Fruit fly (Drosophila melanogaster) whole organism, embryonic: ENCODE data around the gene Muc96D.

ENCODE experiments used
- ATbp ChIP-seq: fragments of 200-800 bp; sonication (Bioruptor generic); optimal IDR thresholded peaks from 2 replicates; lab custom pipeline; 2017; ENCODE audit warnings: missing biosample characterization, mild to moderate bottlenecking, missing genetic modification characterization, missing genetic modification reagents
- B-H2 ChIP-seq: fragments of 200-800 bp; sonication (Bioruptor generic); optimal IDR thresholded peaks from 2 replicates; lab custom pipeline; 2018; ENCODE audit warnings: missing biosample characterization, mild to moderate bottlenecking, missing genetic modification characterization
- CG10654 ChIP-seq: fragments of 200-800 bp; sonication (Bioruptor generic); optimal IDR thresholded peaks from 2 replicates; lab custom pipeline; 2016; ENCODE audit warnings: missing biosample characterization, missing genetic modification characterization
- CG12659 ChIP-seq: fragments of 200-800 bp; sonication (Bioruptor generic); optimal IDR thresholded peaks from 3 replicates; lab custom pipeline; 2017; ENCODE audit warnings: mild to moderate bottlenecking, missing biosample characterization, missing genetic modification reagents, missing genetic modification characterization
- CG15011 ChIP-seq: fragments of 200-800 bp; sonication (Bioruptor generic); optimal IDR thresholded peaks from 3 replicates; lab custom pipeline; 2018; ENCODE audit warnings: missing biosample characterization, mild to moderate bottlenecking, missing genetic modification characterization
- CG15601 ChIP-seq: fragments of 200-800 bp; sonication (Bioruptor generic); optimal IDR thresholded peaks from 3 replicates; lab custom pipeline; 2019; ENCODE audit warnings: missing biosample characterization, mild to moderate bottlenecking, missing genetic modification characterization, moderate library complexity
- CG1647 ChIP-seq: fragments of 200-800 bp; sonication (Bioruptor generic); optimal IDR thresholded peaks from 3 replicates; lab custom pipeline; 2016; ENCODE audit warnings: missing biosample characterization, missing genetic modification characterization
- CG17829 ChIP-seq: fragments of 200-800 bp; optimal IDR thresholded peaks from 2 replicates; lab custom pipeline; 2019; ENCODE audit warnings: missing biosample characterization, mild to moderate bottlenecking, missing genetic modification characterization, moderate library complexity
- CG18011 ChIP-seq: fragments of 200-800 bp; sonication (Bioruptor generic); optimal IDR thresholded peaks from 2 replicates; lab custom pipeline; 2017; ENCODE audit warnings: missing biosample characterization, missing genetic modification characterization, mild to moderate bottlenecking, moderate library complexity, missing genotype
- CG18262 ChIP-seq: fragments of 200-800 bp; optimal IDR thresholded peaks from 3 replicates; lab custom pipeline; 2019; ENCODE audit warnings: missing biosample characterization, mild to moderate bottlenecking, missing genetic modification characterization, moderate library complexity
- CG18619 ChIP-seq: fragments of 200-800 bp; sonication (Bioruptor generic); optimal IDR thresholded peaks from 3 replicates; lab custom pipeline; 2017; ENCODE audit warnings: missing biosample characterization, mild to moderate bottlenecking, missing genetic modification characterization
- CG31441 ChIP-seq: fragments of 200-800 bp; sonication (Bioruptor generic); IDR thresholded peaks from 2 replicates; pipeline ENCODE4 v1.3.6; 2022; ENCODE audit warnings: missing biosample characterization, missing genetic modification characterization
- CG3407 ChIP-seq: fragments of 200-800 bp; sonication (Bioruptor generic); optimal IDR thresholded peaks from 2 replicates; lab custom pipeline; 2018; ENCODE audit warnings: missing biosample characterization, mild to moderate bottlenecking, missing genetic modification characterization
- CG34422 ChIP-seq: fragments of 200-800 bp; sonication (Bioruptor generic); IDR thresholded peaks from 3 replicates; pipeline ENCODE4 v1.3.6; 2022; ENCODE audit warnings: missing biosample characterization, missing genetic modification characterization
- CG4360 ChIP-seq: fragments of 200-800 bp; sonication (Bioruptor generic); IDR thresholded peaks from 2 replicates; pipeline ENCODE4 v1.3.6; 2022; ENCODE audit warnings: missing biosample characterization, missing genetic modification characterization
- CG5245 ChIP-seq: fragments of 200-800 bp; sonication (Bioruptor generic); optimal IDR thresholded peaks from 3 replicates; lab custom pipeline; 2016; ENCODE audit warnings: missing biosample characterization, missing genetic modification characterization
- CG7372 ChIP-seq: fragments of 200-800 bp; sonication (Bioruptor generic); IDR thresholded peaks from 2 replicates; pipeline ENCODE4 v1.3.6; 2022; ENCODE audit warnings: missing biosample characterization, missing genetic modification characterization
- CG9797 ChIP-seq: fragments of 200-800 bp; sonication (Bioruptor generic); optimal IDR thresholded peaks from 3 replicates; lab custom pipeline; 2018; ENCODE audit warnings: missing biosample characterization, mild to moderate bottlenecking, missing genetic modification characterization
- Dfd ChIP-seq, 2 experiments: fragments of >200 bp; optimal IDR thresholded peaks; 2 replicates each; lab custom pipeline; 2017; ENCODE audit warnings: missing biosample characterization in 2 of 2, missing genetic modification characterization in 2 of 2
- Dll ChIP-seq: fragments of 200-800 bp; sonication (Bioruptor generic); IDR thresholded peaks from 4 replicates; pipeline ENCODE4 v1.3.6; 2022; ENCODE audit warnings: missing biosample characterization, missing genetic modification characterization; ENCODE audit not compliant: partially characterized antibody
- HHEX ChIP-seq: fragments of 200-800 bp; sonication (Bioruptor generic); optimal IDR thresholded peaks from 3 replicates; lab custom pipeline; 2017; ENCODE audit warnings: missing biosample characterization, mild to moderate bottlenecking, missing genetic modification characterization, missing genetic modification reagents
- HLH4C ChIP-seq: fragments of 200-800 bp; sonication (Bioruptor generic); IDR thresholded peaks from 3 replicates; pipeline ENCODE4 v1.3.6; 2022; ENCODE audit warnings: missing biosample characterization, missing genetic modification characterization; ENCODE audit not compliant: partially characterized antibody
- Hmx ChIP-seq: fragments of 200-800 bp; sonication (Bioruptor generic); optimal IDR thresholded peaks from 2 replicates; lab custom pipeline; 2016; ENCODE audit warnings: missing biosample characterization, missing genetic modification characterization
- Hr78 ChIP-seq, 2 experiments: fragments of 200-800 bp in 1 of 2; fragments of >200 bp in 1 of 2; sonication (Bioruptor generic) in 1 of 2; optimal IDR thresholded peaks; 2 replicates each; lab custom pipeline; 2017 to 2019; ENCODE audit warnings: missing biosample characterization in 2 of 2, missing genetic modification characterization in 2 of 2, mild to moderate bottlenecking in 1 of 2, moderate library complexity in 1 of 2
- Lhr ChIP-seq: fragments of 200-800 bp; sonication (Bioruptor generic); optimal IDR thresholded peaks from 3 replicates; lab custom pipeline; 2017; ENCODE audit warnings: mild to moderate bottlenecking, missing biosample characterization, missing genetic modification reagents, missing genetic modification characterization
- Oli ChIP-seq: fragments of 200-800 bp; sonication (Bioruptor generic); optimal IDR thresholded peaks from 2 replicates; lab custom pipeline; 2018; ENCODE audit warnings: missing biosample characterization, mild to moderate bottlenecking, missing genetic modification characterization, moderate library complexity
- Ravus ChIP-seq: fragments of 200-800 bp; sonication (Bioruptor generic); IDR thresholded peaks from 2 replicates; pipeline ENCODE4 v1.3.6; 2022; ENCODE audit warnings: missing biosample characterization, missing genetic modification characterization
- Sox102F ChIP-seq: fragments of 200-800 bp; sonication (Bioruptor generic); optimal IDR thresholded peaks from 2 replicates; lab custom pipeline; 2018; ENCODE audit warnings: missing biosample characterization, mild to moderate bottlenecking, missing genetic modification characterization, moderate library complexity
- Ssrp ChIP-seq: fragments of 200-800 bp; sonication (Bioruptor generic); optimal IDR thresholded peaks from 2 replicates; lab custom pipeline; 2018; ENCODE audit warnings: missing biosample characterization, mild to moderate bottlenecking, missing genetic modification characterization, moderate library complexity
- Tbp ChIP-seq: fragments of >200 bp; optimal IDR thresholded peaks from 2 replicates; lab custom pipeline; 2018; ENCODE audit warnings: missing biosample characterization, missing genetic modification characterization
- ara ChIP-seq: fragments of 200-800 bp; sonication (Bioruptor generic); IDR thresholded peaks from 2 replicates; pipeline ENCODE4 v1.3.6; 2022; ENCODE audit warnings: missing biosample characterization, missing genetic modification characterization
- ci ChIP-seq: fragments of 200-800 bp; sonication (Bioruptor generic); IDR thresholded peaks from 3 replicates; pipeline ENCODE4 v1.3.6; 2022; ENCODE audit warnings: missing biosample characterization, missing genetic modification characterization
- crc ChIP-seq: fragments of 200-800 bp; sonication (Bioruptor generic); optimal IDR thresholded peaks from 2 replicates; lab custom pipeline; 2016; ENCODE audit warnings: missing biosample characterization, missing genetic modification characterization
- crol ChIP-seq: fragments of 200-800 bp; sonication (Bioruptor generic); IDR thresholded peaks from 2 replicates; pipeline ENCODE4 v1.3.6; 2022; ENCODE audit warnings: missing biosample characterization, missing genetic modification characterization
- fd102C ChIP-seq: fragments of 200-800 bp; sonication (Bioruptor generic); optimal IDR thresholded peaks from 2 replicates; lab custom pipeline; 2018; ENCODE audit warnings: missing biosample characterization, mild to moderate bottlenecking, missing genetic modification characterization, moderate library complexity
- ftz-f1 ChIP-seq: fragments of 200-800 bp; sonication (Bioruptor generic); optimal IDR thresholded peaks from 2 replicates; lab custom pipeline; 2016; ENCODE audit warnings: missing biosample characterization, missing genetic modification characterization
- gem ChIP-seq: fragments of 200-800 bp; sonication (Bioruptor generic); optimal IDR thresholded peaks from 2 replicates; lab custom pipeline; 2019; ENCODE audit warnings: missing biosample characterization, mild to moderate bottlenecking, missing genetic modification characterization, moderate library complexity
- maf-S ChIP-seq: fragments of 200-800 bp; sonication (Bioruptor generic); optimal IDR thresholded peaks from 2 replicates; lab custom pipeline; 2016; ENCODE audit warnings: missing biosample characterization, missing genetic modification characterization
- mam ChIP-seq: fragments of 200-800 bp; sonication (Bioruptor generic); optimal IDR thresholded peaks from 3 replicates; lab custom pipeline; 2016; ENCODE audit warnings: missing biosample characterization, missing genetic modification characterization
- nom ChIP-seq: fragments of 200-800 bp; sonication (Bioruptor generic); optimal IDR thresholded peaks from 2 replicates; lab custom pipeline; 2017; ENCODE audit warnings: missing biosample characterization, missing genetic modification characterization, mild to moderate bottlenecking, moderate library complexity, missing genetic modification reagents
- pan ChIP-seq, 4 experiments: fragments of >200 bp in 3 of 4; fragments of 200-800 bp in 1 of 4; sonication (Bioruptor generic) in 1 of 4; optimal IDR thresholded peaks in 3 of 4; IDR thresholded peaks in 1 of 4; 2 replicates each; pipeline versions ENCODE4 v1.3.6 to Lab custom; 2017 to 2022; ENCODE audit warnings: missing biosample characterization in 2 of 4, missing genetic modification characterization in 2 of 4, mixed read lengths in 1 of 4
- prd ChIP-seq, 3 experiments: fragments of >200 bp in 2 of 3; fragments of 200-800 bp in 1 of 3; sonication (Bioruptor generic) in 1 of 3; optimal IDR thresholded peaks in 2 of 3; IDR thresholded peaks in 1 of 3; 2 replicates in 2 of 3; 3 replicates in 1 of 3; pipeline versions ENCODE4 v1.3.6 to Lab custom; 2017 to 2022; ENCODE audit warnings: missing biosample characterization in 1 of 3, missing genetic modification characterization in 1 of 3
- sens ChIP-seq: fragments of 200-800 bp; sonication (Bioruptor generic); peaks from one replicate; lab custom pipeline; 2016; ENCODE audit warnings: missing biosample characterization, missing genetic modification characterization
- slp2 ChIP-seq: fragments of 200-800 bp; sonication (Bioruptor generic); optimal IDR thresholded peaks from 2 replicates; lab custom pipeline; 2016; ENCODE audit warnings: missing biosample characterization, missing genetic modification characterization
- sqz ChIP-seq: fragments of 200-800 bp; sonication (Bioruptor generic); optimal IDR thresholded peaks from 3 replicates; lab custom pipeline; 2018; ENCODE audit warnings: missing biosample characterization, mild to moderate bottlenecking, missing genetic modification characterization
- sr ChIP-seq: fragments of 200-800 bp; sonication (Bioruptor generic); IDR thresholded peaks from 3 replicates; pipeline ENCODE4 v1.3.6; 2022; ENCODE audit warnings: missing biosample characterization, missing genetic modification characterization
- twi ChIP-seq: fragments of 200-800 bp; optimal IDR thresholded peaks from 2 replicates; lab custom pipeline; 2019; ENCODE audit warnings: missing biosample characterization, mild to moderate bottlenecking, missing genetic modification characterization, moderate library complexity
- zf30C ChIP-seq: fragments of 200-800 bp; sonication (Bioruptor generic); optimal IDR thresholded peaks from 3 replicates; lab custom pipeline; 2018; ENCODE audit warnings: missing biosample characterization, mild to moderate bottlenecking, missing genetic modification characterization

Gene Muc96D

DNA sequence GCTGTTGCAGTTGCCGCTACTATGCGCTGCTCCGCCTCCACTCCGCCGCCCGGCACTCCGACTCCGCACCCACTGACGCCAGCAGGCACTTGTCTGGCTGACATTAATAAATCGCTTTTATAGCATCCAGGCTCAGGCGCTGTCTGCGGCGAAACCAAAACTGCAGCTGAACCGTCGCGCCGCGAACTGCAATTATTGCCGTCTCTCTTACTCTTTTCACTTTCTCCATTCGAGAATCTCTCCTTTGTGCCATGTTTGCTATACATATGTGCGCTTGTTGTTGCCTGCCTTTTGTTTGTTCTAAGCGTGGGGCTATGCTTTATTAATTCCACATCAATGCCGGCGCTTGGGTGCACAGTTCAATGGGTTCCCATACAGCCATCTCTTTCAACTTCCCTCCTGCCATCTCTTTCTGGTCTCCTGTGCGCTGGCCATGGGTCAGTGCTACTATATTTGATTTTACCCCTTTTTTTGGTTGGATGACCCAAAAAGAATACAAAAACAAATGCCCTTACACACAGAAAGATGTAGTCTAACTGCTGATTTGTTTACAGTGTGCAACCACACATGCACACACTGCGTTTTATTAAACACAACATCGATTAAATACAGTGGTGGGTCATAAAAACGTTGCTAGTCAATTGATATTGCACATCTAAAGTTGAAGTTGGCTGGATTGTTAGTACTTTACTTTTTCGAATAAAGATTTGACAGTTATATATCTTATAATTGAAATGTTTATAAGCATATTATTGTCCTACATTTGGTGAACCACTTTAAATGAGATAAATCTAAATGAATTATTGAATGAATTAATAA is 46.2 kb upstream of the Muc96D start (continued):
- peak; percentile 76 for TF ChIP-seq CG4360 (GFP tag; lab: Robert Waterston, UW)
- no peak for TF ChIP-seq crol (GFP tag; lab: Robert Waterston, UW)
- TF ChIP-seq Hr78 (GFP tag; optimal IDR thresholded peaks at IDR 0.05; lab: Kevin White, UChicago), result peak in 1 of 2 experiments; percentile 1
- TF ChIP-seq Lhr, result no peak
- TF ChIP-seq Dfd (GFP tag; optimal IDR thresholded peaks at IDR 0.05; lab: Kevin White, UChicago), result no peak
- no peak for TF ChIP-seq CG18011 (GFP tag; lab: Kevin White, UChicago)
- TF ChIP-seq Dll (GFP tag; lab: Robert Waterston, UW), result no peak
- TF ChIP-seq ci (GFP tag; lab: Robert Waterston, UW), result no peak
- TF ChIP-seq CG12659 (GFP tag; lab: Kevin White, UChicago), result no peak
- no peak for TF ChIP-seq CG34422
- TF ChIP-seq CG31441, result no peak
- peak; percentile 33 for TF ChIP-seq Sox102F (GFP tag; lab: Kevin White, UChicago)
- no peak for TF ChIP-seq CG15601 (tag; lab: Kevin White, UChicago)
- TF ChIP-seq slp2 (GFP tag; lab: Kevin White, UChicago), result no peak
- no peak for TF ChIP-seq mam (GFP tag; lab: Kevin White, UChicago)
- no peak for TF ChIP-seq CG15011 (GFP tag; lab: Kevin White, UChicago)
- TF ChIP-seq sqz, result no peak
- TF ChIP-seq Oli (tag; lab: Kevin White, UChicago), result no peak
- no peak for TF ChIP-seq crc (GFP tag; lab: Kevin White, UChicago)
- TF ChIP-seq CG18619 (GFP tag; lab: Kevin White, UChicago), result no peak
- no peak for TF ChIP-seq ATbp (GFP tag; lab: Kevin White, UChicago)
- TF ChIP-seq Hmx (GFP tag; lab: Kevin White, UChicago), result no peak
- no peak for TF ChIP-seq CG9797 (GFP tag; lab: Kevin White, UChicago)
- TF ChIP-seq fd102C (GFP tag; lab: Kevin White, UChicago), result no peak
- no peak for TF ChIP-seq CG3407 (GFP tag; lab: Kevin White, UChicago)
- TF ChIP-seq CG18262, result peak; percentile 24
- TF ChIP-seq maf-S (GFP tag; lab: Kevin White, UChicago), result no peak
- TF ChIP-seq CG1647 (GFP tag; lab: Kevin White, UChicago), result no peak
- no peak for TF ChIP-seq nom (GFP tag; lab: Kevin White, UChicago)
- TF ChIP-seq zf30C (GFP tag; lab: Kevin White, UChicago), result peak; percentile 19
- peak; percentile 6 for TF ChIP-seq gem
- no peak for TF ChIP-seq HHEX (GFP tag; lab: Kevin White, UChicago)
- no peak for TF ChIP-seq pan (optimal IDR thresholded peaks at IDR 0.05; lab: Kevin White, UChicago)
- no peak for TF ChIP-seq pan (GFP tag; optimal IDR thresholded peaks at IDR 0.05 in 1 of 2, IDR thresholded peaks at IDR 0.05 in 1 of 2)
- TF ChIP-seq Ssrp, result no peak
- TF ChIP-seq sr (GFP tag; lab: Robert Waterston, UW), result no peak
- TF ChIP-seq CG5245 (GFP tag; lab: Kevin White, UChicago), result no peak
- no peak for TF ChIP-seq CG17829
- no peak for TF ChIP-seq Tbp (GFP tag; lab: Kevin White, UChicago)
- TF ChIP-seq twi (tag; lab: Kevin White, UChicago), result no peak
- no peak for TF ChIP-seq CG10654 (GFP tag; lab: Kevin White, UChicago)
- peak; percentile 14 for TF ChIP-seq sens
- TF ChIP-seq prd (optimal IDR thresholded peaks at IDR 0.05; lab: Kevin White, UChicago), result no peak
- no peak for TF ChIP-seq prd (GFP tag; IDR thresholded peaks at IDR 0.05; lab: Robert Waterston, UW)
- TF ChIP-seq Ravus (GFP tag; lab: Robert Waterston, UW), result no peak
- TF ChIP-seq ftz-f1 (GFP tag; lab: Kevin White, UChicago), result no peak
- TF ChIP-seq CG7372 (GFP tag; lab: Robert Waterston, UW), result no peak
- no peak for TF ChIP-seq ara
- no peak for TF ChIP-seq HLH4C (GFP tag; lab: Robert Waterston, UW)
- no peak for TF ChIP-seq B-H2
